Fruit fly (Drosophila melanogaster): Measurements from ENCODE around the gene CG42813.

CG42813 gene

DNA sequence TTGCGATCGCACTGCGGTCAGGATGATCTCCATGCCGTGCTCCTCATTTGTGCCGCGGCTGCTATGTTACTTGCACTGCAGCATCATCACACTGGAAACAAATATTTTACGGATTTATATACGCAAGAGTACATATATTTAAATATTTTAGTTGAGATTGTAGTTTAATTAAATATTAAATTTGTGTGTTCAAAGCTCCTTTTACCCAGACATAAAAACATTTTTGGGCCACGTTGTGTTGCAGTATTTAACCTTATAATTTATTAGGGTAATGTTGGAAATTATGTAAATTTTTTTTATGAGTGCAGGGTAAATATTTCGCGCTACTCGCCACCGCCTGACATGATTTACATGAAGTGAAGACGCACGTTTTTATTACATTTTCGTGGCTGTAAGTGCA is 30.8 kb downstream of the CG42813 start (continued):
- TF ChIP-seq CG9139 (GFP tag; optimal IDR thresholded peaks at IDR 0.05) (peak; percentile 6), fd59A (GFP tag; optimal IDR thresholded peaks at IDR 0.05) (peak; percentile 10), Smox (GFP tag; optimal IDR thresholded peaks at IDR 0.05) (peak; percentile 10), Eip93F (GFP tag; optimal IDR thresholded peaks at IDR 0.05) (no peak), CG34406 (GFP tag; optimal IDR thresholded peaks at IDR 0.05) (peak; percentile 14), CG11902 (GFP tag; optimal IDR thresholded peaks at IDR 0.05) (no peak), CG6808 (GFP tag; optimal IDR thresholded peaks at IDR 0.05) (peak; percentile 52), Met (GFP tag; optimal IDR thresholded peaks at IDR 0.05) (no peak), CG8119 (GFP tag; IDR thresholded peaks at IDR 0.05) (no peak), CG4318 (GFP tag; optimal IDR thresholded peaks at IDR 0.05) (no peak), lz (GFP tag; optimal IDR thresholded peaks at IDR 0.05) (peak; percentile 15), Ets96B (tag; optimal IDR thresholded peaks at IDR 0.05) (peak; percentile 49), dsx (GFP tag; optimal IDR thresholded peaks at IDR 0.05; ENCODE audit: poor library complexity, severe bottlenecking) (peak; percentile 38), net (GFP tag; optimal IDR thresholded peaks at IDR 0.05) (no peak), OdsH (GFP tag; optimal IDR thresholded peaks at IDR 0.05) (peak; percentile 35), salr (GFP tag; optimal IDR thresholded peaks at IDR 0.05) (peak in 1 of 2 experiments; percentile 14), Hr39 (GFP tag; optimal IDR thresholded peaks at IDR 0.05) (peak; percentile 6), Eip78C (GFP tag) (peak; percentile 88)

dm6 chr3R:27196866-27197265 is 31.5 kb downstream of the CG42813 start:
- TF ChIP-seq CG6276 (GFP tag; optimal IDR thresholded peaks at IDR 0.05) (no peak), Eip78C (GFP tag) (no peak), CG32006 (GFP tag; optimal IDR thresholded peaks at IDR 0.05) (no peak), CG3032 (tag; optimal IDR thresholded peaks at IDR 0.05) (no peak), CG3919 (GFP tag; optimal IDR thresholded peaks at IDR 0.05) (no peak)

dm6 chr3R:27194106-27194505 is 34.3 kb downstream of the CG42813 start, which contains the start of gene Ser:
TSS of gene Ser (minus strand) at chr3R:27194267.
- TF ChIP-seq CG6854 (GFP tag; optimal IDR thresholded peaks at IDR 0.05) (peak; percentile 57), CG7368 (GFP tag; optimal IDR thresholded peaks at IDR 0.05) (peak; percentile 18), CG10631 (GFP tag; optimal IDR thresholded peaks at IDR 0.05) (no peak), eg (GFP tag; IDR thresholded peaks at IDR 0.05) (peak; percentile 46; the same call in 1 of the 3 replicates), Hr4 (GFP tag; optimal IDR thresholded peaks at IDR 0.05) (no peak), CG6792 (GFP tag; optimal IDR thresholded peaks at IDR 0.05) (no peak), CG8119 (GFP tag; IDR thresholded peaks at IDR 0.05) (0 out of 3 replicates have a peak, but pooled peaks have one; percentile 34), Eip78C (GFP tag) (peak; percentile 50), ss (GFP tag; optimal IDR thresholded peaks at IDR 0.05) (peak; percentile 22 to 86), topi (GFP tag; optimal IDR thresholded peaks at IDR 0.05) (no peak), CG1621 (tag; optimal IDR thresholded peaks at IDR 0.05) (peak; percentile 55), CG9139 (GFP tag; optimal IDR thresholded peaks at IDR 0.05) (peak; percentile 15), CG6808 (GFP tag; optimal IDR thresholded peaks at IDR 0.05) (peak; percentile 49), dsx (GFP tag; optimal IDR thresholded peaks at IDR 0.05; ENCODE audit: poor library complexity, severe bottlenecking) (peak; percentile 40), CG16779 (tag; optimal IDR thresholded peaks at IDR 0.05) (peak; percentile 47), CG6163 (GFP tag; IDR thresholded peaks at IDR 0.05) (no peak), svp (GFP tag) (peak; percentile 63)

DNA sequence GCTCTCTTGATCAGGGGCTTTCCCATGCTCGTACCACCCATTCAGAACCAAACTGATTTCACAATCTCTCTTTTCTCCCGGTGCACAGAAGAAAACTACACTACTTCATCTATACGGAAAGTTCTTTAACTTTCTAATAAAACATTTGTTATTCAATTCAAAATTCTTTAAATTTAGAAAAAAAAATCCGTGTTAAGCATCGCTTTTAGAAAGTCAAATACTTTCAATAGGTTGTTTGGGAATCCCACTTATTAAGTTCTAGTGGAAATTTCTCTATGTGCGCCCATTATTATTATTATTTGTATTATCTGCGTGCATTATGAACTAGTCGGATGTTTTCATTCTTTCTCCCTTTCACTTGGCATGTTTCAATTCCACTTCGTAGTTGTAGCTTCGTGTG is 35.3 kb downstream of the CG42813 start:
- TF ChIP-seq CG32006 (GFP tag; optimal IDR thresholded peaks at IDR 0.05) (peak; percentile 66), esn (GFP tag; optimal IDR thresholded peaks at IDR 0.05) (no peak), pdm3 (GFP tag; optimal IDR thresholded peaks at IDR 0.05) (peak; percentile 35), Sox14 (GFP tag; optimal IDR thresholded peaks at IDR 0.05) (peak; percentile 15), CG3919 (GFP tag; optimal IDR thresholded peaks at IDR 0.05) (no peak), salr (GFP tag; optimal IDR thresholded peaks at IDR 0.05) (peak in 1 of 2 experiments; percentile 35), CG16779 (tag; optimal IDR thresholded peaks at IDR 0.05) (no peak), svp (GFP tag) (no peak), CG6854 (GFP tag; optimal IDR thresholded peaks at IDR 0.05) (no peak), Hr4 (GFP tag; optimal IDR thresholded peaks at IDR 0.05) (peak; percentile 58), Eip75B (GFP tag; optimal IDR thresholded peaks at IDR 0.05) (no peak), spab (GFP tag; optimal IDR thresholded peaks at IDR 0.05) (no peak), dac (GFP tag; optimal IDR thresholded peaks at IDR 0.05) (no peak), Eip78C (GFP tag) (peak; percentile 80), Ets96B (tag; optimal IDR thresholded peaks at IDR 0.05) (peak; percentile 47), CG7368 (GFP tag; optimal IDR thresholded peaks at IDR 0.05) (no peak), dsx (GFP tag; optimal IDR thresholded peaks at IDR 0.05; ENCODE audit: poor library complexity, severe bottlenecking) (no peak), Met (GFP tag; optimal IDR thresholded peaks at IDR 0.05) (no peak), eg (GFP tag; IDR thresholded peaks at IDR 0.05) (peak; percentile 66), Ets21C (GFP tag; optimal IDR thresholded peaks at IDR 0.05) (no peak), Hr38 (GFP tag; optimal IDR thresholded peaks at IDR 0.05) (no peak), CG4318 (GFP tag; optimal IDR thresholded peaks at IDR 0.05) (peak; percentile 12), fkh (GFP tag; optimal IDR thresholded peaks at IDR 0.05) (no peak), CG15336 (GFP tag; IDR thresholded peaks at IDR 0.05) (peak; percentile 63), acj6 (GFP tag; optimal IDR thresholded peaks at IDR 0.05) (no peak)

Measured in whole organism, prepupa.